Worm (Caenorhabditis elegans) whole organism, midembryonic: ENCODE data around the gene sdz-31.

Experiments
- T22C8.4 ChIP-seq: fragments of 200-800 bp; sonication (Bioruptor generic); IDR thresholded peaks from 2 replicates; pipeline ENCODE4 v1.3.6; 2022; ENCODE audit warnings: missing genetic modification characterization, missing compliant biosample characterization
- cog-1 ChIP-seq: sonication (generic microtip); optimal IDR thresholded peaks from 2 replicates; lab custom pipeline; 2016; ENCODE audit warnings: missing genetic modification characterization, missing compliant biosample characterization
- flt-1 ChIP-seq: fragments of 200-800 bp; sonication (Bioruptor generic); IDR thresholded peaks from 2 replicates; pipeline ENCODE4 v1.3.6; 2022; ENCODE audit warnings: missing genetic modification characterization, missing compliant biosample characterization
- klf-2 ChIP-seq: fragments of 200-800 bp; sonication (Bioruptor generic); conservative IDR thresholded peaks from 2 replicates; pipeline ENCODE4 v1.3.6; 2022; ENCODE audit warnings: missing genetic modification reagents, missing genetic modification characterization, missing compliant biosample characterization
- med-1 ChIP-seq: sonication (generic microtip); optimal IDR thresholded peaks from 2 replicates; lab custom pipeline; 2017; ENCODE audit warnings: missing genetic modification characterization, mild to moderate bottlenecking, missing compliant biosample characterization, antibody characterized with exemption, missing genetic modification reagents; ENCODE audit not compliant: insufficient read depth
- tab-1 ChIP-seq: fragments of 200-800 bp; sonication (Bioruptor generic); IDR thresholded peaks from 2 replicates; pipeline ENCODE4 v1.3.6; 2022; ENCODE audit warnings: missing genetic modification characterization, missing compliant biosample characterization
- ztf-23 ChIP-seq: fragments of 200-800 bp; sonication (Bioruptor generic); IDR thresholded peaks from 2 replicates; pipeline ENCODE4 v1.3.6; 2022; ENCODE audit warnings: missing genetic modification reagents, missing genetic modification characterization, missing compliant biosample characterization
- ztf-29 ChIP-seq: fragments of 200-800 bp; sonication (Bioruptor generic); IDR thresholded peaks from 2 replicates; pipeline ENCODE4 v1.3.6; 2022; ENCODE audit warnings: missing genetic modification reagents, missing genetic modification characterization, missing compliant biosample characterization

- TF ChIP-seq med-1 (GFP tag; lab: Kevin White, UChicago), result no peak
- TF ChIP-seq klf-2 (GFP tag; lab: Robert Waterston, UW), result no peak
- TF ChIP-seq flt-1, result no peak
- no peak for TF ChIP-seq tab-1 (GFP tag; lab: Robert Waterston, UW)
- no peak for TF ChIP-seq ztf-23 (GFP tag; lab: Robert Waterston, UW)
- TF ChIP-seq ztf-29 (GFP tag; lab: Robert Waterston, UW), result no peak
- no peak for TF ChIP-seq T22C8.4
- TF ChIP-seq cog-1 (tag; lab: Kevin White, UChicago), result no peak
These were observed 45.7 kb downstream of the sdz-31 start for ce11 chrV:9925647-9926046.
